Worm (Caenorhabditis elegans) whole organism, L3 larva: Measurements from ENCODE around the gene sdc-3.

Experiments
- ama-1 ChIP-seq: fragments of 150-350 bp; optimal IDR thresholded peaks from 2 replicates; lab custom pipeline; 2018
- elt-3 ChIP-seq, 3 experiments: fragments of 150-350 bp in 1 of 3; sonication (generic microtip) in 2 of 3; optimal IDR thresholded peaks; 2 replicates in 2 of 3; 4 replicates in 1 of 3; lab custom pipeline; 2014 to 2017; ENCODE audit warnings: missing biosample characterization in 3 of 3, missing genetic modification characterization in 3 of 3
- fos-1 ChIP-seq: fragments of 150-350 bp; optimal IDR thresholded peaks from 2 replicates; lab custom pipeline; 2014; ENCODE audit warnings: missing biosample characterization, missing genetic modification characterization
- lsy-12 ChIP-seq: sonication (generic microtip); optimal IDR thresholded peaks from 2 replicates; lab custom pipeline; 2016; ENCODE audit warnings: mild to moderate bottlenecking, missing genetic modification characterization, missing compliant biosample characterization
- nhr-23 ChIP-seq: fragments of 150-350 bp; optimal IDR thresholded peaks from 2 replicates; lab custom pipeline; 2014; ENCODE audit warnings: missing biosample characterization, missing genetic modification reagents, missing genetic modification characterization
- unc-39 ChIP-seq: sonication (generic microtip); optimal IDR thresholded peaks from 4 replicates; lab custom pipeline; 2017; ENCODE audit warnings: missing biosample characterization, missing genetic modification characterization
- unc-62 ChIP-seq: fragments of 150-350 bp; sonication (generic microtip); optimal IDR thresholded peaks from 4 replicates; lab custom pipeline; 2014; ENCODE audit warnings: missing biosample characterization, missing genetic modification reagents, missing genetic modification characterization

ce11 chrV:15094749-15095148 is 46.7 kb upstream of the sdc-3 start, which contains the start of gene srx-78:
- TF ChIP-seq lsy-12 (tag; lab: Kevin White, UChicago) = no peak
- no peak for TF ChIP-seq ama-1 (lab: Kevin White, UChicago)
- no peak for TF ChIP-seq nhr-23 (tag; lab: Kevin White, UChicago)
- TF ChIP-seq elt-3 (tag; optimal IDR thresholded peaks at IDR 0.05; lab: Kevin White, UChicago) = no peak
- TF ChIP-seq fos-1 = no peak
- TF ChIP-seq unc-39 (tag; lab: Kevin White, UChicago) = no peak
- no peak for TF ChIP-seq unc-62
